Worm (Caenorhabditis elegans): ENCODE data around the gene dur-1.
A peak's percentile ranks its signal among the peaks of the same experiment; 100 is the strongest.

The dur-1 gene

ce11 chrIV:9891938-9892337, 36.1 kb downstream of the dur-1 start, which contains the start of gene F32B6.4:
Gene F32B6.4, minus strand, starts transcription at chrIV:9892038.
- TF ChIP-seq ceh-32 (tag; optimal IDR thresholded peaks at IDR 0.05; ENCODE audit: poor library complexity) (no peak), nhr-102 (tag; optimal IDR thresholded peaks at IDR 0.05) (no peak), lin-39 (tag; optimal IDR thresholded peaks at IDR 0.05) (no peak), snpc-4 (tag; optimal IDR thresholded peaks at IDR 0.05) (no peak), ztf-7 (tag; optimal IDR thresholded peaks at IDR 0.05) (no peak), skn-1 (tag; optimal IDR thresholded peaks at IDR 0.05) (no peak), nhr-28 (tag; optimal IDR thresholded peaks at IDR 0.05) (no peak), ztf-11 (tag; optimal IDR thresholded peaks at IDR 0.05) (no peak), vab-7 (GFP tag; IDR thresholded peaks at IDR 0.05) (no peak), nhr-25 (tag; optimal IDR thresholded peaks at IDR 0.05; ENCODE audit: borderline replicate concordance, insufficient read depth) (no peak), zfp-2 (tag; optimal IDR thresholded peaks at IDR 0.05) (no peak)

- TF ChIP-seq lin-29 (GFP tag; IDR thresholded peaks at IDR 0.05) (no peak), fos-1 (tag; optimal IDR thresholded peaks at IDR 0.05) (no peak), hlh-30 (tag; optimal IDR thresholded peaks at IDR 0.05; ENCODE audit: insufficient read depth) (no peak), mep-1 (tag; optimal IDR thresholded peaks at IDR 0.05) (no peak), lir-3 (tag; optimal IDR thresholded peaks at IDR 0.05) (no peak), nhr-76 (tag; optimal IDR thresholded peaks at IDR 0.05) (no peak), mxl-3 (GFP tag; optimal IDR thresholded peaks at IDR 0.05) (no peak), madf-9 (GFP tag; conservative IDR thresholded peaks at IDR 0.05) (no peak), egl-27 (tag; optimal IDR thresholded peaks at IDR 0.05) (no peak), spr-3 (GFP tag; optimal IDR thresholded peaks at IDR 0.05) (no peak)
Measured at ce11 chrIV:9889857-9890256, 38.2 kb downstream of the dur-1 start, which contains the start of gene ttbk-3. Gene ttbk-3, minus strand, starts transcription at chrIV:9889957.

- TF ChIP-seq T20F7.1 (GFP tag; optimal IDR thresholded peaks at IDR 0.05) (peak; percentile 48), madf-9 (GFP tag; conservative IDR thresholded peaks at IDR 0.05) (no peak), mes-2 (tag; optimal IDR thresholded peaks at IDR 0.05; ENCODE audit: poor library complexity, severe bottlenecking) (peak; percentile 72), F10B5.3 (tag; optimal IDR thresholded peaks at IDR 0.05) (no peak), unc-62 (GFP tag; optimal IDR thresholded peaks at IDR 0.05 in 1 of 2) (no peak), unc-62 (tag; optimal IDR thresholded peaks at IDR 0.05) (no peak), arid-1 (GFP tag; conservative IDR thresholded peaks at IDR 0.05) (no peak), nhr-77 (tag; optimal IDR thresholded peaks at IDR 0.05) (peak; percentile 34), nhr-28 (tag; optimal IDR thresholded peaks at IDR 0.05) (peak; percentile 4), ztf-11 (tag; optimal IDR thresholded peaks at IDR 0.05) (no peak), mdt-29 (GFP tag; IDR thresholded peaks at IDR 0.05) (no peak), snpc-1.2 (GFP tag; IDR thresholded peaks at IDR 0.05) (0 out of 2 replicates have a peak, but pooled peaks have one; percentile 24), F37D6.2 (tag; optimal IDR thresholded peaks at IDR 0.05) (no peak), rbr-2 (tag; optimal IDR thresholded peaks at IDR 0.05) (no peak), R02D3.7 (tag; optimal IDR thresholded peaks at IDR 0.05) (no peak), lim-7 (GFP tag; IDR thresholded peaks at IDR 0.05) (no peak), zip-11 (GFP tag; IDR thresholded peaks at IDR 0.05) (no peak), nhr-6 (tag; optimal IDR thresholded peaks at IDR 0.05) (peak; percentile 57), nhr-10 (tag; optimal IDR thresholded peaks at IDR 0.05) (no peak), zfp-2 (tag; optimal IDR thresholded peaks at IDR 0.05) (no peak), nhr-41 (GFP tag; IDR thresholded peaks at IDR 0.05) (no peak), pha-4 (GFP tag; IDR thresholded peaks at IDR 0.05) (no peak), pha-4 (tag; optimal IDR thresholded peaks at IDR 0.05) (no peak), unc-130 (GFP tag; optimal IDR thresholded peaks at IDR 0.05) (peak; percentile 64), jun-1 (tag; optimal IDR thresholded peaks at IDR 0.05) (no peak), aha-1 (tag) (no peak), dpl-1 (GFP tag; optimal IDR thresholded peaks at IDR 0.05) (peak; percentile 61), madf-5 (GFP tag; IDR thresholded peaks at IDR 0.05) (0 out of 4 replicates have a peak, but pooled peaks of 1 of the 2 experiments have one; percentile 14), sdz-12 (GFP tag; optimal IDR thresholded peaks at IDR 0.05) (no peak), hlh-11 (tag; optimal IDR thresholded peaks at IDR 0.05) (peak; percentile 3), mxl-3 (GFP tag; optimal IDR thresholded peaks at IDR 0.05) (no peak), lin-38 (GFP tag; IDR thresholded peaks at IDR 0.05) (peak; percentile 94)
Measured at ce11 chrIV:9884257-9884656, 43.8 kb downstream of the dur-1 start, which contains the start of the genes prp-18 and mccc-1. Gene prp-18, minus strand, starts transcription at chrIV:9884383. Gene mccc-1, plus strand, starts transcription at chrIV:9884570.
